Worm (Caenorhabditis elegans) whole organism, late embryonic: Measurements from ENCODE around the gene fbn-1.

ENCODE experiments used
- C08G9.2 ChIP-seq: sonication (generic microtip); optimal IDR thresholded peaks from 2 replicates; lab custom pipeline; 2016; ENCODE audit warnings: mild to moderate bottlenecking, missing genetic modification characterization, moderate library complexity, missing compliant biosample characterization
- C38D4.7 ChIP-seq: fragments of 200-800 bp; sonication (Bioruptor generic); optimal IDR thresholded peaks from 2 replicates; lab custom pipeline; 2018; ENCODE audit warnings: mild to moderate bottlenecking, missing genetic modification characterization, moderate library complexity, missing compliant biosample characterization
- F13H6.1 ChIP-seq: sonication (generic microtip); optimal IDR thresholded peaks from 2 replicates; lab custom pipeline; 2016; ENCODE audit warnings: missing genetic modification characterization, missing compliant biosample characterization
- K02D7.2 ChIP-seq: sonication (generic microtip); optimal IDR thresholded peaks from 2 replicates; lab custom pipeline; 2017; ENCODE audit warnings: mild to moderate bottlenecking, missing genetic modification characterization, missing compliant biosample characterization
- K09A11.1 ChIP-seq: sonication (generic microtip); optimal IDR thresholded peaks from 2 replicates; lab custom pipeline; 2017; ENCODE audit warnings: antibody characterized with exemption, mild to moderate bottlenecking, missing genetic modification characterization, missing compliant biosample characterization; ENCODE audit not compliant: insufficient read depth
- T23F11.4 ChIP-seq: fragments of 200-800 bp; sonication (Bioruptor generic); optimal IDR thresholded peaks from 2 replicates; lab custom pipeline; 2018; ENCODE audit warnings: mild to moderate bottlenecking, missing genetic modification characterization, missing compliant biosample characterization
- Y22D7AL.16 ChIP-seq: sonication (generic microtip); optimal IDR thresholded peaks from 2 replicates; lab custom pipeline; 2016; ENCODE audit warnings: missing genetic modification characterization, missing compliant biosample characterization
- ahr-1 ChIP-seq: sonication (generic microtip); optimal IDR thresholded peaks from 2 replicates; lab custom pipeline; 2016; ENCODE audit warnings: missing genetic modification characterization, missing compliant biosample characterization
- ama-1 ChIP-seq: fragments of 150-350 bp; optimal IDR thresholded peaks from 2 replicates; lab custom pipeline; 2014
- ceh-14 ChIP-seq: sonication (generic microtip); optimal IDR thresholded peaks from 2 replicates; lab custom pipeline; 2016; ENCODE audit warnings: missing genotype, missing genetic modification characterization, missing compliant biosample characterization
- ceh-19 ChIP-seq: fragments of 200-800 bp; sonication (Bioruptor generic); optimal IDR thresholded peaks from 2 replicates; lab custom pipeline; 2018; ENCODE audit warnings: mild to moderate bottlenecking, missing genetic modification characterization, missing compliant biosample characterization
- ceh-2 ChIP-seq: sonication (generic microtip); optimal IDR thresholded peaks from 2 replicates; lab custom pipeline; 2016; ENCODE audit warnings: missing genotype, missing genetic modification characterization, missing compliant biosample characterization
- ceh-22 ChIP-seq: sonication (generic microtip); optimal IDR thresholded peaks from 2 replicates; lab custom pipeline; 2017; ENCODE audit warnings: missing biosample characterization, missing genetic modification characterization
- ceh-30 ChIP-seq: fragments of 150-350 bp; optimal IDR thresholded peaks from 2 replicates; lab custom pipeline; 2014; ENCODE audit warnings: missing biosample characterization, missing genetic modification characterization
- ceh-31 ChIP-seq: sonication (generic microtip); optimal IDR thresholded peaks from 2 replicates; lab custom pipeline; 2016; ENCODE audit warnings: missing genetic modification characterization, missing compliant biosample characterization
- ceh-45 ChIP-seq: fragments of 200-800 bp; sonication (Bioruptor generic); IDR thresholded peaks from 2 replicates; pipeline ENCODE4 v1.3.6; 2022; ENCODE audit warnings: missing genetic modification reagents, missing genetic modification characterization, missing compliant biosample characterization
- ceh-48 ChIP-seq: sonication (generic microtip); optimal IDR thresholded peaks from 2 replicates; lab custom pipeline; 2016; ENCODE audit warnings: missing genetic modification characterization, inconsistent platforms, missing compliant biosample characterization
- ceh-6 ChIP-seq: fragments of 200-800 bp; sonication (Bioruptor generic); optimal IDR thresholded peaks from 2 replicates; lab custom pipeline; 2018; ENCODE audit warnings: mild to moderate bottlenecking, missing genetic modification characterization, missing compliant biosample characterization
- ceh-9 ChIP-seq: sonication (generic microtip); optimal IDR thresholded peaks from 2 replicates; lab custom pipeline; 2016; ENCODE audit warnings: mild to moderate bottlenecking, missing genetic modification characterization, inconsistent platforms, missing compliant biosample characterization
- che-1 ChIP-seq: sonication (generic microtip); optimal IDR thresholded peaks from 2 replicates; lab custom pipeline; 2016; ENCODE audit warnings: mild to moderate bottlenecking, missing genetic modification characterization, missing compliant biosample characterization
- dmd-4 ChIP-seq: sonication (generic microtip); optimal IDR thresholded peaks from 2 replicates; lab custom pipeline; 2016; ENCODE audit warnings: borderline replicate concordance, missing genetic modification characterization, missing compliant biosample characterization
- dve-1 ChIP-seq: sonication (generic microtip); optimal IDR thresholded peaks from 2 replicates; lab custom pipeline; 2017; ENCODE audit warnings: antibody characterized with exemption, mild to moderate bottlenecking, missing genetic modification characterization, missing compliant biosample characterization
- elt-2 ChIP-seq: sonication (generic microtip); optimal IDR thresholded peaks from 2 replicates; lab custom pipeline; 2016; ENCODE audit warnings: missing genetic modification reagents, missing genetic modification characterization, missing compliant biosample characterization
- elt-4 ChIP-seq: sonication (generic microtip); optimal IDR thresholded peaks from 2 replicates; lab custom pipeline; 2016; ENCODE audit warnings: missing genetic modification characterization, missing compliant biosample characterization
- eyg-1 ChIP-seq: sonication (generic microtip); optimal IDR thresholded peaks from 2 replicates; lab custom pipeline; 2016; ENCODE audit warnings: missing genotype, missing genetic modification characterization, missing compliant biosample characterization
- fax-1 ChIP-seq: sonication (generic microtip); optimal IDR thresholded peaks from 2 replicates; lab custom pipeline; 2016; ENCODE audit warnings: missing genotype, missing genetic modification characterization, missing compliant biosample characterization
- fkh-6 ChIP-seq: sonication (generic microtip); optimal IDR thresholded peaks from 2 replicates; lab custom pipeline; 2016; ENCODE audit warnings: missing genetic modification characterization, missing compliant biosample characterization
- gmeb-2 ChIP-seq: sonication (generic microtip); optimal IDR thresholded peaks from 2 replicates; lab custom pipeline; 2016; ENCODE audit warnings: missing genetic modification characterization, inconsistent platforms, missing compliant biosample characterization
- hlh-13 ChIP-seq: fragments of 200-800 bp; sonication (Bioruptor generic); optimal IDR thresholded peaks from 2 replicates; lab custom pipeline; 2018; ENCODE audit warnings: mild to moderate bottlenecking, missing genetic modification characterization, missing compliant biosample characterization
- hlh-15 ChIP-seq: sonication (generic microtip); optimal IDR thresholded peaks from 2 replicates; lab custom pipeline; 2016; ENCODE audit warnings: missing genetic modification characterization, missing compliant biosample characterization
- hlh-30 ChIP-seq: sonication (generic microtip); optimal IDR thresholded peaks from 2 replicates; lab custom pipeline; 2017; ENCODE audit warnings: antibody characterized with exemption, missing genetic modification characterization, missing compliant biosample characterization; ENCODE audit not compliant: insufficient read depth
- hlh-6 ChIP-seq: sonication (generic microtip); optimal IDR thresholded peaks from 2 replicates; lab custom pipeline; 2016; ENCODE audit warnings: missing genotype, missing genetic modification characterization, missing compliant biosample characterization
- hlh-8 ChIP-seq: sonication (generic microtip); optimal IDR thresholded peaks from 2 replicates; lab custom pipeline; 2016; ENCODE audit warnings: missing genotype, missing genetic modification characterization, missing compliant biosample characterization
- lim-6 ChIP-seq: sonication (generic microtip); optimal IDR thresholded peaks from 2 replicates; lab custom pipeline; 2016; ENCODE audit warnings: missing genetic modification characterization, missing compliant biosample characterization
- lin-11 ChIP-seq: fragments of 200-800 bp; sonication (Bioruptor generic); optimal IDR thresholded peaks from 2 replicates; lab custom pipeline; 2018; ENCODE audit warnings: mild to moderate bottlenecking, missing genetic modification characterization, missing compliant biosample characterization
- nfya-1 ChIP-seq: sonication (generic microtip); optimal IDR thresholded peaks from 2 replicates; lab custom pipeline; 2017; ENCODE audit warnings: missing genetic modification characterization, mild to moderate bottlenecking, missing compliant biosample characterization, antibody characterized with exemption, moderate library complexity
- nhr-11 ChIP-seq: fragments of 150-350 bp; optimal IDR thresholded peaks from 2 replicates; lab custom pipeline; 2014; ENCODE audit warnings: missing biosample characterization, missing genetic modification characterization
- nhr-232 ChIP-seq: sonication (generic microtip); optimal IDR thresholded peaks from 2 replicates; lab custom pipeline; 2016; ENCODE audit warnings: missing genetic modification characterization, missing compliant biosample characterization
- npax-4 ChIP-seq: sonication (generic microtip); optimal IDR thresholded peaks from 2 replicates; lab custom pipeline; 2016; ENCODE audit warnings: missing genetic modification characterization, missing compliant biosample characterization
- odd-2 ChIP-seq: sonication (generic microtip); optimal IDR thresholded peaks from 2 replicates; lab custom pipeline; 2017; ENCODE audit warnings: antibody characterized with exemption, mild to moderate bottlenecking, missing genetic modification characterization, missing compliant biosample characterization
- pag-3 ChIP-seq: sonication (generic microtip); optimal IDR thresholded peaks from 2 replicates; lab custom pipeline; 2016; ENCODE audit warnings: missing compliant biosample characterization, missing genetic modification characterization, borderline replicate concordance
- pat-9 ChIP-seq: fragments of 200-800 bp; sonication (Bioruptor generic); optimal IDR thresholded peaks from 2 replicates; lab custom pipeline; 2018; ENCODE audit warnings: mild to moderate bottlenecking, missing genetic modification characterization, moderate library complexity, missing compliant biosample characterization
- pax-1 ChIP-seq: fragments of 150-350 bp; optimal IDR thresholded peaks from 2 replicates; lab custom pipeline; 2014; ENCODE audit warnings: missing biosample characterization, missing genetic modification characterization
- pha-4 ChIP-seq: fragments of 150-350 bp; optimal IDR thresholded peaks from 2 replicates; lab custom pipeline; 2018; ENCODE audit warnings: missing biosample characterization, missing genetic modification reagents, missing genetic modification characterization
- ref-2 ChIP-seq: sonication (generic microtip); optimal IDR thresholded peaks from 2 replicates; lab custom pipeline; 2016; ENCODE audit warnings: missing genetic modification characterization, missing compliant biosample characterization
- rnt-1 ChIP-seq: sonication (generic microtip); optimal IDR thresholded peaks from 2 replicates; lab custom pipeline; 2016; ENCODE audit warnings: missing genetic modification characterization, missing compliant biosample characterization
- sox-2 ChIP-seq: fragments of 200-800 bp; sonication (Bioruptor generic); IDR thresholded peaks from 2 replicates; pipeline ENCODE4 v1.3.6; 2022; ENCODE audit warnings: missing genetic modification reagents, missing genetic modification characterization, missing compliant biosample characterization
- sox-4 ChIP-seq: sonication (generic microtip); optimal IDR thresholded peaks from 2 replicates; lab custom pipeline; 2017; ENCODE audit warnings: mild to moderate bottlenecking, missing genetic modification characterization, inconsistent platforms, missing compliant biosample characterization
- tbx-7 ChIP-seq: sonication (generic microtip); optimal IDR thresholded peaks from 2 replicates; lab custom pipeline; 2016; ENCODE audit warnings: missing genotype, missing genetic modification characterization, missing compliant biosample characterization
- ttx-3 ChIP-seq: sonication (generic microtip); optimal IDR thresholded peaks from 2 replicates; lab custom pipeline; 2016; ENCODE audit warnings: missing genetic modification reagents, missing genetic modification characterization, missing compliant biosample characterization
- unc-42 ChIP-seq: sonication (generic microtip); optimal IDR thresholded peaks from 2 replicates; lab custom pipeline; 2016; ENCODE audit warnings: missing genotype, missing genetic modification characterization, missing compliant biosample characterization
- unc-86 ChIP-seq: sonication (generic microtip); optimal IDR thresholded peaks from 2 replicates; lab custom pipeline; 2016; ENCODE audit warnings: missing genetic modification characterization, missing compliant biosample characterization
- zip-5 ChIP-seq: sonication (generic microtip); optimal IDR thresholded peaks from 2 replicates; lab custom pipeline; 2016; ENCODE audit warnings: missing genetic modification characterization, missing compliant biosample characterization
- ztf-16 ChIP-seq: sonication (generic microtip); optimal IDR thresholded peaks from 2 replicates; lab custom pipeline; 2017; ENCODE audit warnings: missing genetic modification characterization, missing compliant biosample characterization

fbn-1 gene

ce11 chrIII:7659440-7659839, 34.3 kb downstream of the fbn-1 start:
- TF ChIP-seq hlh-6 (tag; lab: Kevin White, UChicago): peak; percentile 82
- peak; percentile 15 for TF ChIP-seq fkh-6 (tag; lab: Kevin White, UChicago)
- TF ChIP-seq T23F11.4 (GFP tag; lab: Kevin White, UChicago): no peak
- TF ChIP-seq fax-1 (tag; lab: Kevin White, UChicago): no peak
- TF ChIP-seq nhr-232: no peak
- TF ChIP-seq odd-2 (tag; lab: Kevin White, UChicago): no peak
- no peak for TF ChIP-seq C38D4.7
- no peak; the same call in 1 of the 2 replicates for TF ChIP-seq sox-2 (GFP tag; lab: Robert Waterston, UW)
- no peak for TF ChIP-seq Y22D7AL.16
- peak; percentile 35 for TF ChIP-seq hlh-30 (tag; lab: Kevin White, UChicago)
- peak; percentile 53 for TF ChIP-seq ceh-2
- TF ChIP-seq elt-2 (tag; lab: Kevin White, UChicago): no peak
- no peak for TF ChIP-seq lin-11
- TF ChIP-seq hlh-13 (GFP tag; lab: Kevin White, UChicago): no peak
- TF ChIP-seq K09A11.1 (tag; lab: Kevin White, UChicago): no peak
- no peak for TF ChIP-seq ceh-9 (tag; lab: Kevin White, UChicago)
- no peak for TF ChIP-seq tbx-7 (tag; lab: Kevin White, UChicago)
- no peak for TF ChIP-seq pax-1 (tag; lab: Kevin White, UChicago)
- TF ChIP-seq ceh-22 (tag; lab: Kevin White, UChicago): no peak
- TF ChIP-seq ama-1: no peak
- TF ChIP-seq unc-42 (tag; lab: Kevin White, UChicago): peak; percentile 34
- peak; percentile 71 for TF ChIP-seq ceh-19 (GFP tag; lab: Kevin White, UChicago)
- TF ChIP-seq pha-4 (tag; lab: Kevin White, UChicago): no peak
- TF ChIP-seq dmd-4 (tag; lab: Kevin White, UChicago): peak; percentile 25
- TF ChIP-seq pat-9 (tag; lab: Kevin White, UChicago): peak; percentile 28
- peak; percentile 87 for TF ChIP-seq ceh-31
- peak; percentile 65 for TF ChIP-seq rnt-1 (tag; lab: Kevin White, UChicago)
- TF ChIP-seq ceh-45 (GFP tag; lab: Robert Waterston, UW): no peak
- peak; percentile 76 for TF ChIP-seq nfya-1
- peak; percentile 68 for TF ChIP-seq ceh-14 (tag; lab: Kevin White, UChicago)
- TF ChIP-seq zip-5: no peak
- TF ChIP-seq sox-4: no peak
- peak; percentile 39 for TF ChIP-seq ceh-6 (GFP tag; lab: Kevin White, UChicago)
- no peak for TF ChIP-seq dve-1 (tag; lab: Kevin White, UChicago)
- TF ChIP-seq F13H6.1: peak; percentile 42
- TF ChIP-seq ref-2 (tag; lab: Kevin White, UChicago): peak; percentile 66
- TF ChIP-seq ceh-30 (tag; lab: Kevin White, UChicago): no peak
- TF ChIP-seq K02D7.2 (tag; lab: Kevin White, UChicago): no peak
- no peak for TF ChIP-seq che-1
- peak; percentile 48 for TF ChIP-seq unc-86 (tag; lab: Kevin White, UChicago)
- no peak for TF ChIP-seq ahr-1
- TF ChIP-seq ttx-3 (tag; lab: Kevin White, UChicago): no peak
- TF ChIP-seq elt-4: no peak
- TF ChIP-seq eyg-1: no peak
- TF ChIP-seq pag-3 (tag; lab: Kevin White, UChicago): no peak
- TF ChIP-seq C08G9.2 (tag; lab: Kevin White, UChicago): peak; percentile 60
- TF ChIP-seq nhr-11 (tag; lab: Kevin White, UChicago): no peak
- TF ChIP-seq hlh-15 (tag; lab: Kevin White, UChicago): no peak
- TF ChIP-seq ztf-16: no peak
- peak; percentile 24 for TF ChIP-seq gmeb-2 (tag; lab: Kevin White, UChicago)
- TF ChIP-seq ceh-48 (tag; lab: Kevin White, UChicago): no peak
- TF ChIP-seq lim-6 (tag; lab: Kevin White, UChicago): no peak
- no peak for TF ChIP-seq npax-4 (tag; lab: Kevin White, UChicago)
- peak; percentile 48 for TF ChIP-seq hlh-8
